Worm (Caenorhabditis elegans): ENCODE results near the gene T13F3.4.

ce11 chrV:16226581-16226980 is 39.8 kb downstream of the T13F3.4 start, which contains the start of gene F11A5.13:
- TF ChIP-seq nhr-11 (tag; optimal IDR thresholded peaks at IDR 0.05) (no peak), egl-27 (tag; optimal IDR thresholded peaks at IDR 0.05) (no peak), ceh-9 (tag; optimal IDR thresholded peaks at IDR 0.05) (no peak), unc-39 (tag; optimal IDR thresholded peaks at IDR 0.05) (no peak), aly-2 (tag; optimal IDR thresholded peaks at IDR 0.05) (no peak)

Data from whole organism, L3 larva.